Worm (Caenorhabditis elegans) whole organism, L2 larva: Measurements from ENCODE around the gene R160.10.

ENCODE experiments used
- ZK546.5 ChIP-seq: sonication (generic microtip); optimal IDR thresholded peaks from 2 replicates; lab custom pipeline; 2017; ENCODE audit warnings: missing biosample characterization, missing genetic modification characterization
- aly-2 ChIP-seq: fragments of 150-350 bp; optimal IDR thresholded peaks from 2 replicates; lab custom pipeline; 2014; ENCODE audit warnings: missing biosample characterization, missing genetic modification characterization
- ceh-82 ChIP-seq: fragments of 150-350 bp; optimal IDR thresholded peaks from 2 replicates; lab custom pipeline; 2014; ENCODE audit warnings: missing biosample characterization, missing genetic modification characterization
- egl-27 ChIP-seq: sonication (generic microtip); optimal IDR thresholded peaks from 3 replicates; lab custom pipeline; 2017; ENCODE audit warnings: missing biosample characterization, missing genetic modification reagents, missing genetic modification characterization
- elt-3 ChIP-seq: sonication (generic microtip); optimal IDR thresholded peaks from 2 replicates; lab custom pipeline; 2017; ENCODE audit warnings: missing biosample characterization, missing genetic modification characterization
- lin-13 ChIP-seq: fragments of 150-350 bp; optimal IDR thresholded peaks from 2 replicates; lab custom pipeline; 2014; ENCODE audit warnings: missing biosample characterization, missing genetic modification reagents, missing genetic modification characterization
- mab-5 ChIP-seq: fragments of 150-350 bp; optimal IDR thresholded peaks from 2 replicates; lab custom pipeline; 2014; ENCODE audit warnings: missing biosample characterization, missing genetic modification characterization
- nhr-12 ChIP-seq: fragments of 150-350 bp; optimal IDR thresholded peaks from 2 replicates; lab custom pipeline; 2014; ENCODE audit warnings: missing biosample characterization, missing genetic modification characterization
- sem-4 ChIP-seq: fragments of 150-350 bp; optimal IDR thresholded peaks from 2 replicates; lab custom pipeline; 2014; ENCODE audit warnings: missing biosample characterization, missing genetic modification reagents, missing genetic modification characterization
- snpc-4 ChIP-seq: fragments of 150-350 bp; optimal IDR thresholded peaks from 2 replicates; lab custom pipeline; 2014; ENCODE audit warnings: missing biosample characterization, missing genetic modification characterization
- unc-55 ChIP-seq: fragments of 150-350 bp; sonication (generic microtip); optimal IDR thresholded peaks from 3 replicates; lab custom pipeline; 2014; ENCODE audit warnings: missing biosample characterization, missing genetic modification reagents, missing genetic modification characterization
- unc-62 ChIP-seq: fragments of 150-350 bp; optimal IDR thresholded peaks from 2 replicates; lab custom pipeline; 2014; ENCODE audit warnings: missing biosample characterization, missing genetic modification reagents, missing genetic modification characterization
- zag-1 ChIP-seq: fragments of 150-350 bp; optimal IDR thresholded peaks from 2 replicates; lab custom pipeline; 2014; ENCODE audit warnings: missing biosample characterization, missing genetic modification characterization
- ztf-11 ChIP-seq: sonication (generic microtip); optimal IDR thresholded peaks from 2 replicates; lab custom pipeline; 2017; ENCODE audit warnings: missing biosample characterization, missing genetic modification characterization

DNA sequence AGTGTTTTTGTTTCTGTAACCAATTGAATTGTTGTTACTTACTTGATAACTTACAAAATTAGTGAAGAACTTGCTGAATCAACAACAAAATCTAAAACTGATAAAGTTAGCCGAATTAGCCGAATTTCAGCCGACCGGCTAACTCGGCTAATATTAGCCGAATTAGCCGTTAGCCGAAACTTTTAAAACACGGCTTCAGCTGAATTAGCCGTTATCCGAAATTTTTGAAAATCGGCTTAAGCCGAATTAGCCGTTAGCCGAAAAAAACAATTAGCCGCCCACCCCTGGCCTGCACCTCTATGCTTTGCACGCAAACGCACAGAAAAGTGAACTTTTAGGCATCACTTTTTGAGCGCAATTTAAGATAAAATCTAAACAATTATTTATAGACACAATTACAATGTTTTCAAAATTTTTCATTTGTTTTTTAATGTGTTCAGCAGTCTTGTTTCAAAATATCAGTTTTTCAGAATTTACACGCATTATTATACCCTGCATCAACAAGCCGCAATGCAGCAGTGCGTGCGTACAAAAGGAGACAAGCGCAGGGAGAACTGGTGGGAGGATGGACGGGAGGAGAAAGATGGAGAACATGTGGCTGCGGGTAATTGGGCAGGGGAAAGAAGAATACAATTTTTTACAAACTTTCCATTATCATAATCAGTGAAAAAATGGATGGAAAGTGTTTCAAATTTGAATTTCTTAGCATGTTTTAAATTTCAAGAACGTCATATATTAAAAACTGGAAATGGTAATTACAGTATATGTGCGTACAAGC lies 27.9 kb upstream of the R160.10 start:
- TF ChIP-seq nhr-12 (tag; lab: Kevin White, UChicago) = no peak
- TF ChIP-seq unc-62 (GFP tag; lab: Kevin White, UChicago) = no peak
- TF ChIP-seq elt-3 = no peak
- no peak for TF ChIP-seq zag-1 (tag; lab: Kevin White, UChicago)
- TF ChIP-seq aly-2 (tag; lab: Kevin White, UChicago) = no peak
- TF ChIP-seq ceh-82 (tag; lab: Kevin White, UChicago) = peak; percentile 63
- peak; percentile 70 for TF ChIP-seq mab-5 (tag; lab: Kevin White, UChicago)
- peak; percentile 60 for TF ChIP-seq lin-13 (GFP tag; lab: Kevin White, UChicago)
- peak; percentile 63 for TF ChIP-seq egl-27 (tag; lab: Kevin White, UChicago)
- TF ChIP-seq ZK546.5 (tag; lab: Kevin White, UChicago) = no peak
- TF ChIP-seq unc-55 = peak; percentile 77
- TF ChIP-seq sem-4 = peak; percentile 22
- TF ChIP-seq ztf-11 (tag; lab: Kevin White, UChicago) = no peak
- TF ChIP-seq snpc-4 (tag; lab: Kevin White, UChicago) = peak; percentile 41
